Worm (Caenorhabditis elegans) whole organism, late embryonic: ENCODE measurements around the gene F41C3.7.

Experiments
- dve-1 ChIP-seq: sonication (generic microtip); optimal IDR thresholded peaks from 2 replicates; lab custom pipeline; 2017; ENCODE audit warnings: antibody characterized with exemption, mild to moderate bottlenecking, missing genetic modification characterization, missing compliant biosample characterization
- hlh-8 ChIP-seq: sonication (generic microtip); optimal IDR thresholded peaks from 2 replicates; lab custom pipeline; 2016; ENCODE audit warnings: missing genotype, missing genetic modification characterization, missing compliant biosample characterization
- lin-11 ChIP-seq: fragments of 200-800 bp; sonication (Bioruptor generic); optimal IDR thresholded peaks from 2 replicates; lab custom pipeline; 2018; ENCODE audit warnings: mild to moderate bottlenecking, missing genetic modification characterization, missing compliant biosample characterization
- nfya-1 ChIP-seq: sonication (generic microtip); optimal IDR thresholded peaks from 2 replicates; lab custom pipeline; 2017; ENCODE audit warnings: missing genetic modification characterization, mild to moderate bottlenecking, missing compliant biosample characterization, antibody characterized with exemption, moderate library complexity
- pha-2 ChIP-seq: sonication (generic microtip); optimal IDR thresholded peaks from 2 replicates; lab custom pipeline; 2017; ENCODE audit warnings: mild to moderate bottlenecking, missing genetic modification characterization, missing compliant biosample characterization
- pha-4 ChIP-seq: fragments of 150-350 bp; optimal IDR thresholded peaks from 2 replicates; lab custom pipeline; 2018; ENCODE audit warnings: missing biosample characterization, missing genetic modification reagents, missing genetic modification characterization
- unc-86 ChIP-seq: sonication (generic microtip); optimal IDR thresholded peaks from 2 replicates; lab custom pipeline; 2016; ENCODE audit warnings: missing genetic modification characterization, missing compliant biosample characterization

- TF ChIP-seq pha-4 (tag; lab: Kevin White, UChicago) (no peak), nfya-1 (tag; lab: Kevin White, UChicago) (no peak), unc-86 (tag; lab: Kevin White, UChicago) (no peak), lin-11 (tag; lab: Kevin White, UChicago) (no peak), dve-1 (tag; lab: Kevin White, UChicago) (no peak), hlh-8 (tag; lab: Kevin White, UChicago) (no peak), pha-2 (tag; lab: Kevin White, UChicago) (no peak)
Measured at ce11 chrII:4727769-4728168, 2.1 kb upstream of the F41C3.7 start, which contains the start of gene ttr-41.
